Worm (Caenorhabditis elegans): Measurements from ENCODE around the gene ZK938.1.

ZK938.1 gene

DNA sequence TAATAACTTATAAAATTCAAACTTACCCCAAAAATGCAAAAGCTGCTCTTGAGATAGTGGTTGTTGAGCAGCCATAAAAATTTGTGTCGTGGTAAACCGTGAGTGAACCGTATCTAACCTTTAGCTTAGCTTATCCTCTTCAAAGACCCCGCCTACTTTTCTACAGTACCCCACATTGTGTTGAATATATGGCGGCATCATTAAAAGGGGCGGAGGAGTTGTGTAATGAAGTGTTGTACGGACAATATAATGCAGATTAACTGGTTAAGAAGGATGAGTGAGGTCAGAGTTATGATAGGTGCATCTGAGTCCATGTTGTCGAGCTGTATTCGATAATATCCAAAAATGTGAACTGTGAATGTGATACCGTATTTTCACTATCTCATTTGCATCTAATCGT lies 1.4 kb upstream of the ZK938.1 start, which contains the start of gene eyg-1:
eyg-1 (minus strand) TSS at position 101 of the 400 bp plus-strand sequence.
- TF ChIP-seq set-16 (GFP tag; IDR thresholded peaks at IDR 0.05): no peak
- no peak for TF ChIP-seq ctbp-1 (GFP tag; IDR thresholded peaks at IDR 0.05)
- peak; percentile 53 for TF ChIP-seq aha-1 (tag)
- no peak for TF ChIP-seq ces-1 (GFP tag; optimal IDR thresholded peaks at IDR 0.05)
- TF ChIP-seq nhr-77 (tag; optimal IDR thresholded peaks at IDR 0.05): no peak
- no peak for TF ChIP-seq gei-8 (GFP tag; optimal IDR thresholded peaks at IDR 0.05)

DNA sequence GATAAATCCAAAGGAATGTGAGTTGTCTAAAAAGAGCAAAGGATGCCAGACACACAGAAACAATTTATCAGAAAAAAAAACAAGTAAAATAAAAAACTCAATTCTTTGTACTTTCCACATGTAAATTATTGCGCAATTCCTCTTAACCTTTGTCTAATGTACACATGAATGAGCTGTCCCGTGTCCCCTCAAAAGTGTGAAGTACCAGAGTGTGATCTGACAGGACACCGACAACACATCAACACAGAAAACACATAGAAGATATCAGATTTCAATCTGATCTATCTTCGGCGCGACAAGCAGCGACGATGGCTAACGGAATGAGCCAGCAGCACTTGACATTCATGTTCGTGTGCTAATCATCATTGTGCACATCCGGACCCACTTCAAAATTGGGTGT lies 706 bp upstream of the ZK938.1 start:
- TF ChIP-seq egl-27 (tag; optimal IDR thresholded peaks at IDR 0.05): no peak
- no peak for TF ChIP-seq arid-1 (GFP tag; conservative IDR thresholded peaks at IDR 0.05)
- no peak for TF ChIP-seq attf-4 (tag; optimal IDR thresholded peaks at IDR 0.05)
- no peak for TF ChIP-seq lin-39 (tag; optimal IDR thresholded peaks at IDR 0.05)
- no peak for TF ChIP-seq ctbp-1 (GFP tag; IDR thresholded peaks at IDR 0.05)
- TF ChIP-seq ceh-44 (GFP tag; IDR thresholded peaks at IDR 0.05): no peak
- no peak for TF ChIP-seq spr-1 (tag; optimal IDR thresholded peaks at IDR 0.05)
- no peak for TF ChIP-seq zfp-2 (tag; optimal IDR thresholded peaks at IDR 0.05)
- TF ChIP-seq Y5F2A.4 (GFP tag; optimal IDR thresholded peaks at IDR 0.05): no peak
- no peak for TF ChIP-seq daf-8 (GFP tag; IDR thresholded peaks at IDR 0.05)
- no peak for TF ChIP-seq madf-5 (GFP tag; IDR thresholded peaks at IDR 0.05)
- no peak for TF ChIP-seq nhr-48 (tag; optimal IDR thresholded peaks at IDR 0.05)
- no peak for TF ChIP-seq skn-1 (tag; optimal IDR thresholded peaks at IDR 0.05)
- TF ChIP-seq jun-1 (tag; optimal IDR thresholded peaks at IDR 0.05): no peak
- no peak for TF ChIP-seq D1046.2 (GFP tag; IDR thresholded peaks at IDR 0.05)
- no peak for TF ChIP-seq unc-130 (GFP tag; optimal IDR thresholded peaks at IDR 0.05)
- TF ChIP-seq aly-2 (tag; optimal IDR thresholded peaks at IDR 0.05): no peak

DNA sequence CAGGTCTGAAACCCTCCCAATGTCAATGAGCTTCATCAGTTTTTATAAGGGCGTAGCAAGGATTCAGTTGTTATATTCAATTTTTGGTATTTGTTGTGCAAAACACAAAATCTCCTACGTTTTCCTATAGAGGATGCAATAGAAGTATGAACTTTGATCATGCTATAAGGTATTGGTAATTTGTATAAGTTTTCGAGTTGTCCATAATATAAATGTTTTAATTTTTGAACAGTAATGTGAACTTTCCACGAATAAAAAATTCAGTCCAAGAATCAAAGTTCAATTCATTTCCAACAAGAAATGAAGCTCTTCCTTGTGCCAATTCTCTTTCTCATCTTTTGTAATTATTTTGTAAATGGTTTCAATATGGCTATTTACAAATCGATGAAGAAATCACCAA lies 1.8 kb downstream of the ZK938.1 start, which contains the start of gene ZK938.12:
ZK938.12 (plus strand) TSS at position 301 of the 400 bp plus-strand sequence.
- no peak for TF ChIP-seq zip-2 (tag; optimal IDR thresholded peaks at IDR 0.05)
- no peak for TF ChIP-seq hlh-30 (tag; optimal IDR thresholded peaks at IDR 0.05; ENCODE audit: insufficient read depth)
- TF ChIP-seq snpc-1.2 (GFP tag; IDR thresholded peaks at IDR 0.05): no peak
- TF ChIP-seq madf-9 (GFP tag; conservative IDR thresholded peaks at IDR 0.05): no peak
- TF ChIP-seq vab-7 (GFP tag; IDR thresholded peaks at IDR 0.05): no peak
- no peak for TF ChIP-seq tra-1 (GFP tag; IDR thresholded peaks at IDR 0.05)
- no peak for TF ChIP-seq unc-62 (GFP tag; optimal IDR thresholded peaks at IDR 0.05 in 1 of 2)
- no peak for TF ChIP-seq unc-62 (tag; optimal IDR thresholded peaks at IDR 0.05)
- no peak for TF ChIP-seq hif-1 (tag; optimal IDR thresholded peaks at IDR 0.05)
- TF ChIP-seq gei-8 (GFP tag; optimal IDR thresholded peaks at IDR 0.05): no peak
- no peak for TF ChIP-seq spr-3 (GFP tag; optimal IDR thresholded peaks at IDR 0.05)
- TF ChIP-seq nhr-48 (tag; optimal IDR thresholded peaks at IDR 0.05): no peak
- TF ChIP-seq hmg-1.1 (GFP tag; IDR thresholded peaks at IDR 0.05): no peak
- no peak for TF ChIP-seq nhr-42 (GFP tag; IDR thresholded peaks at IDR 0.05)
- no peak for TF ChIP-seq ZK337.2 (GFP tag; IDR thresholded peaks at IDR 0.05)
- no peak for TF ChIP-seq daf-12 (tag; optimal IDR thresholded peaks at IDR 0.05)
- no peak for TF ChIP-seq ceh-32 (tag; optimal IDR thresholded peaks at IDR 0.05; ENCODE audit: poor library complexity)
- no peak for TF ChIP-seq ZK546.5 (tag; optimal IDR thresholded peaks at IDR 0.05)
- TF ChIP-seq fkh-10 (GFP tag; optimal IDR thresholded peaks at IDR 0.05): no peak
- TF ChIP-seq nhr-237 (tag; optimal IDR thresholded peaks at IDR 0.05): no peak

All from whole organism, L4 larva.